Worm (Caenorhabditis elegans) whole organism, L4 larva: Measurements from ENCODE around the gene pck-3.
A peak's percentile ranks its signal among the peaks of the same experiment; 100 is the strongest.

Experiments used
- nhr-28 ChIP-seq: fragments of 150-350 bp; optimal IDR thresholded peaks from 2 replicates; lab custom pipeline; 2014; ENCODE audit warnings: missing biosample characterization, missing genetic modification characterization
- nhr-41 ChIP-seq: fragments of 200-800 bp; sonication (Bioruptor generic); IDR thresholded peaks from 2 replicates; pipeline ENCODE4 v1.3.6; 2022; ENCODE audit warnings: missing genetic modification reagents, missing genetic modification characterization, missing compliant biosample characterization
- unc-62 ChIP-seq, 3 experiments: fragments of 150-350 bp in 1 of 3; sonication (generic microtip); optimal IDR thresholded peaks in 2 of 3; peaks in 1 of 3; 1 replicate in 1 of 3; 2 replicates in 2 of 3; lab custom pipeline; 2014 to 2017; ENCODE audit warnings: missing biosample characterization in 3 of 3, missing genetic modification characterization in 3 of 3, missing genetic modification reagents in 3 of 3, missing genotype in 1 of 3

pck-3 gene

ce11 chrIV:5948712-5949111 is 52.3 kb downstream of the pck-3 start:
- no peak for TF ChIP-seq nhr-41 (GFP tag; lab: Robert Waterston, UW)
- peak; percentile 5 for TF ChIP-seq nhr-28
- TF ChIP-seq unc-62 (GFP tag; optimal IDR thresholded peaks at IDR 0.05 in 1 of 2; lab: Kevin White, UChicago), result peak in 1 of 2 experiments; percentile 82
- no peak for TF ChIP-seq unc-62 (tag; optimal IDR thresholded peaks at IDR 0.05; lab: Kevin White, UChicago)
